Worm (Caenorhabditis elegans): Measurements from ENCODE around the gene F41E6.17.

F41E6.17 gene

DNA sequence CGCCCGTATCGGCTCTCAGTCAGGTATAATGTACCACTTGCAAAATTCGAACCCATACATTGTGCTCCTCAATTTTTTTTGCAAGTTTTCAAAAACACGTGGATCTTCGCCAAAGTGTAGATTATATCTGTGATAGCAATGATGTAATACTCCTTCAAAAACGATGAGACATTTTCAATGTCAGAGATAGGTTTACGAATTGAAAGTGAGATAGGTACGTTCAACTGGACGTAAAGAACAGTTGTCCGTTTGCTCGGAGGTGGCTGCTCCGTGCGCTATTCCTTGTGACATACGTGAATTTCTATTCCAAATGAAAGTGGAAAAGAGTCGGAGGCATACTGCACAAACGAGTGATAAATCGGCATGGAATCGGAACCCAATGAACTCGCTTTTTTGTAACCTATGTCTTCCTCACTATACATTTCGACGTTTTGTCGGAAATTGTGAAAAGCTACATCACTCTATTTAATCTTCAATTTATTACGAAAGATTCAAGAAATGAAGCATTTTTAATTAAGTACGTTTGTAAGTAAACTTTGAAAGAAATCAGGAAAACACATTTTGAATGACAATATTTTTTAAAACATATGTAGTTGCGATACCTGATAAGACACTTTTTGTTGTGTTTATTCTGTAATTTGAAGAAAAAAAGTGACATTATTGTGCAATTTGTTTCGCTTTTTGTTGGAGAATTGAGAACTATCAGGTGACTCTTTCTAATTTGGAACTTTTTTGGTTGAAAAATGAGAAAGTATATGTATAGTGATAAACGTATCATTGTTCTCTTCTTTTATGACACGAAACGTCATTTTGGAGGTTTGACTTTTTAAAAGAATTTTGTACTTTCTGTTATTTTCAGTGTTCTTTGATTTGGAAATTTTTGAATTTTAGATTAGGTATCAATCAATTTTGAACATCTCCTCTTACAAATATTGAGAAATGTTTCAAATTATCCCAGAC lies 30.8 kb downstream of the F41E6.17 start:
- TF ChIP-seq cog-1 (tag; optimal IDR thresholded peaks at IDR 0.05): no peak
- no peak for TF ChIP-seq klf-2 (GFP tag; conservative IDR thresholded peaks at IDR 0.05)
- TF ChIP-seq tab-1 (GFP tag; IDR thresholded peaks at IDR 0.05): no peak
- no peak for TF ChIP-seq ref-1 (GFP tag; conservative IDR thresholded peaks at IDR 0.05)
- TF ChIP-seq med-1 (GFP tag; optimal IDR thresholded peaks at IDR 0.05; ENCODE audit: insufficient read depth): no peak
- TF ChIP-seq ztf-29 (GFP tag; IDR thresholded peaks at IDR 0.05): no peak
- no peak for TF ChIP-seq ztf-23 (GFP tag; IDR thresholded peaks at IDR 0.05)
- no peak for TF ChIP-seq flt-1 (GFP tag; IDR thresholded peaks at IDR 0.05)
- no peak for TF ChIP-seq T22C8.4 (GFP tag; IDR thresholded peaks at IDR 0.05)

DNA sequence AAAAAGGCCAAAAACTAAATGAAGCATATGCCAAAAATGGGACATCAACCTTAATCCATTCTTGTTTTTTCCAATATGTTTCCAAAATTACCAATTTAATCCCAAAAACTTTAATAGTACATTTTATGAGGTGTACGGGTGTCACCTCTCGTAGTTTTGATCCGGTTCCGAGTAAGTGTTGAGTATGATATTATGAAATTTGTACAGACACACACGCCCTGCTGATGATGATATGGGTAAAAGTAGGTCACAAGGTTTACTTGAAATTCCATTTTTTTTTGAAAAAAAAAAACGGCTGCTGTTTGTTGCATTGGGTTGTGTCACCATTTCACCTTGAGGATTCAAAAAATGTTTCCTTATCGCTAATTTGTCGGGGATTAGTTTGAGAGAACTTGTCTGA lies 34.0 kb downstream of the F41E6.17 start:
- TF ChIP-seq ref-1 (GFP tag; conservative IDR thresholded peaks at IDR 0.05) (no peak), cog-1 (tag; optimal IDR thresholded peaks at IDR 0.05) (no peak), ztf-29 (GFP tag; IDR thresholded peaks at IDR 0.05) (no peak), T22C8.4 (GFP tag; IDR thresholded peaks at IDR 0.05) (no peak), ztf-23 (GFP tag; IDR thresholded peaks at IDR 0.05) (no peak), klf-2 (GFP tag; conservative IDR thresholded peaks at IDR 0.05) (no peak), med-1 (GFP tag; optimal IDR thresholded peaks at IDR 0.05; ENCODE audit: insufficient read depth) (no peak), flt-1 (GFP tag; IDR thresholded peaks at IDR 0.05) (no peak), tab-1 (GFP tag; IDR thresholded peaks at IDR 0.05) (no peak)

DNA sequence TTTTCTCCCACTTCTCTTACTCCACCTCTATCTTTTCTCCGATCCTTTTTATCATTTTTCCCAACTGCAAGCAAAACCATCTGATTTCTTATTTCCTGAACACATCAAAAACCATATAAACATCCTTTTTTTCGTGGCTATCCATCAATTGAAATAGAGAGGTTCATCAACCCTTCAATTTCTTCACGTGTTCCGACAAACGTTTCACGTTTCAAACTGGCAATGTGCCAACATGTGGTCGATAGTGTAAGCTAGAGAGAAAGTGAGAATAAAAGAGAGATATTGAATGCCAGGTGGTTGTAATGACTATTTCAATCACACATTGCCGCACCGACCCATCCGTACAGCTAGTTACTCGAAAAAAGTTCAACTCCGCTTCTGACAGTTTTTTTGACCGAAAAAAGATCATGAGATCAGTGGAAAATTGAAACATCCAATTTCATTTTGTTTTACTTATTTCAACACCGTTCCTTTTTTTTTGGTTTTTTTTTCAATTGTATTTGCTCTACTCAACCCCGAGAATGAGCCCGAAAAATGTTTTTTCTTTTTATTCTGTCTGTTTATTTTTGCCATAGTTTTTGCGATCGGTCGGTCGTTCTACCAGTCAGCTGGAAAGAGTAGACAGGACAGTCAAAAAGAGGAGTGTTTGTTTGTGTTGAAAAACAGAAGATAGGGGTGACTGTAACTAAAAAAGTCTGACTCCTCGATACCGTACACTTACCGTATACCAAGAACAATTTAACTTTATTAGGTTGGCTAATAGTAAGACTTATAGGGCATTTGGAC lies 34.9 kb downstream of the F41E6.17 start:
- TF ChIP-seq ztf-29 (GFP tag; IDR thresholded peaks at IDR 0.05) (no peak), klf-2 (GFP tag; conservative IDR thresholded peaks at IDR 0.05) (no peak), cog-1 (tag; optimal IDR thresholded peaks at IDR 0.05) (no peak), med-1 (GFP tag; optimal IDR thresholded peaks at IDR 0.05; ENCODE audit: insufficient read depth) (no peak), T22C8.4 (GFP tag; IDR thresholded peaks at IDR 0.05) (no peak), tab-1 (GFP tag; IDR thresholded peaks at IDR 0.05) (no peak), flt-1 (GFP tag; IDR thresholded peaks at IDR 0.05) (no peak), ref-1 (GFP tag; conservative IDR thresholded peaks at IDR 0.05) (no peak), ztf-23 (GFP tag; IDR thresholded peaks at IDR 0.05) (no peak)

DNA sequence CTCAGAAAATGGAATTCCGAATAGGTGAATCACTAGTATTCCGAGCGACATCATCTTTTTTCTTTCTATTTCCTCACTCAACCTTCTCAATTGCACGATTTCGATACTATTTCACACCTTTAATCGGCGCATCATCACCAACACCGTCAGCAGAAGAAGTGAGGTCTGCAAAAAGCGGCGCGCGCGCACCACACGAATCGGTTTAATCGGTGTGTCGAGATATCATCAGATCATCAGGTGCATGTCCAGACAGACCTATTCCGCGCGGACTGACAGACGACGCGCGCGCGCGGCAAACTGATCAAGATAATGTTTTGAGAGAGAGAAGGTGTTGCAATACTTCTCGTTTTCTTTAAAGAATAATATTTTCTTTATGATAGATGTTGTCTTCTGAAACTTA lies 36.6 kb downstream of the F41E6.17 start:
- no peak for TF ChIP-seq ztf-29 (GFP tag; IDR thresholded peaks at IDR 0.05)
- no peak for TF ChIP-seq med-1 (GFP tag; optimal IDR thresholded peaks at IDR 0.05; ENCODE audit: insufficient read depth)
- no peak for TF ChIP-seq ref-1 (GFP tag; conservative IDR thresholded peaks at IDR 0.05)
- TF ChIP-seq cog-1 (tag; optimal IDR thresholded peaks at IDR 0.05): no peak
- no peak for TF ChIP-seq klf-2 (GFP tag; conservative IDR thresholded peaks at IDR 0.05)

DNA sequence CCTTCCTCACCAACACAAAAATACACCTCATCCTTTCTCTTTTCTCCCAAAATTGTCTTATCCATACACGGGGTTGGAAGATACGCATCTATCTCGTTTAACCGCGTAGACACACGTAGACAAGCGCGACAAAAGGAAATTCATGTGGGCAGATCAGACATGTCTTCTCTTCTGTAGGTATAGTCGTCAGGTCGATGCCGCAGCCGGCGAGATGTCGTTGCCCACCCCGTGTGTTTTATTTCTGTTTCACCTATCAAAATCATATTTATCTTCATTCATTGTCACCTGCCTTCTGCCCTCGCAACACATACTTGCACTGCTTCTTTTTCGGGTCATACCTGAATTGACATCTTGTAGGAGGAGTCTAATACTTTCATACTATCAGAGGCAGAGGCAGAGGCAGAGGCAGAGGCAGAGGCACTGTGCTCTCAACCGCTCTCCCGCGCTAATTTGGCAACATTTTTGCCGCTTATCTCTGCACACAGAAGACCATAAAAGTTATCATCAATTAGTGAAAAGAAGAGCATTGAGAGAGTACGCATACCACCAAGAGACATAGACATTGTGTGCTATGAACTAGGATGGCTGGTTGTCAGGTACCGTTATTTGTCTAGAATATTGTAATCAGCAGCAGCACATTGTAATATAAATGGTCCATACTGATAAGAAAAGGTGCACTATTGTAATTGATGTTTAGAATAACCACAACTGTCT lies 37.5 kb downstream of the F41E6.17 start:
- TF ChIP-seq ztf-23 (GFP tag; IDR thresholded peaks at IDR 0.05): no peak
- TF ChIP-seq klf-2 (GFP tag; conservative IDR thresholded peaks at IDR 0.05): no peak
- TF ChIP-seq ztf-29 (GFP tag; IDR thresholded peaks at IDR 0.05): no peak
- TF ChIP-seq tab-1 (GFP tag; IDR thresholded peaks at IDR 0.05): no peak
- TF ChIP-seq cog-1 (tag; optimal IDR thresholded peaks at IDR 0.05): no peak
- no peak for TF ChIP-seq flt-1 (GFP tag; IDR thresholded peaks at IDR 0.05)
- no peak for TF ChIP-seq med-1 (GFP tag; optimal IDR thresholded peaks at IDR 0.05; ENCODE audit: insufficient read depth)

DNA sequence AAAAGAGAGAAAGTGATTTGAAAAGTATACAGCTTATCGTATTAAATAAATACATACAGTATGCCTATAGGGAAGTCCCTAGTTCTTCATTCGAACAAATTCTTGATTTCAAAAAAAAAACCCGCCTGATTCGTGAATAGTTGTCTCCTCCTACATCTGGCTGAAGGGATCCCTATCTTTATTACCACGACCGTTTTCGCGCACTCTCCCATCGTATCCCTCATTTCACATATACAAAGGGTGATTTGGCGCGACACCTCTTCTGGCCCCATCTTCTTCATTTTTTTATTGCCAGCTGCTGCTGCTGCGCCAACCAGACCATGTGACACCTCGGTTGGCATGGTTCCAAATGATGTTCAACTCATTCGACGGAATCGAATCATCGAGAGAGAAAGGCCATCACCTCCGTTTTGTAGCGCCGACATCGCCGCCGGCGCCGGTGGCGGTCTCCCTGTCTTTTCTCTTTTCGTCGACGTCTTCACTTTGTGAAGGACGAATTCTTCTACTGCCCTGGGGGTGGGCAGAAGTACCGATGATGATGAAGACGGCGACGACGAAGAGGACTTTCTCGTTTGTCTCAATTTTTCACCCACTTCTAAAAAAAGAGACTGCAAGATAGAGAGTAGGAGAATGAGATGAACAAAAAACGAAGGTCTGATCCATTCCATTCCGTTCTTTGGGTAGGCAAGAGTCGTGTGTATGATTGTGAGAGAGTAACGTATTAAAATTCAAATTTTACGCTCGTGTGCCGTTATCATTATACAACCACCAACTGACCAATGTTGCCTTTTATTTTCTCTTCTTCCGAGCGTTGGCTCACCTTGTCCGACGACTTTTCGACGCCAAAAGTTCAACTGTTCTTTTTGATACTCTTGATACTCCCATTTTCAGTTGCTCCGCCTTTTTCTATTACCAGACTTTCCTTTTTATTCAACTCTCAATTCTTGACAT lies 38.4 kb downstream of the F41E6.17 start:
- no peak for TF ChIP-seq cog-1 (tag; optimal IDR thresholded peaks at IDR 0.05)
- no peak for TF ChIP-seq klf-2 (GFP tag; conservative IDR thresholded peaks at IDR 0.05)
- TF ChIP-seq med-1 (GFP tag; optimal IDR thresholded peaks at IDR 0.05; ENCODE audit: insufficient read depth): no peak
- TF ChIP-seq T22C8.4 (GFP tag; IDR thresholded peaks at IDR 0.05): no peak
- TF ChIP-seq ztf-23 (GFP tag; IDR thresholded peaks at IDR 0.05): no peak
- no peak for TF ChIP-seq tab-1 (GFP tag; IDR thresholded peaks at IDR 0.05)
- TF ChIP-seq flt-1 (GFP tag; IDR thresholded peaks at IDR 0.05): no peak
- TF ChIP-seq ztf-29 (GFP tag; IDR thresholded peaks at IDR 0.05): no peak
- no peak for TF ChIP-seq ref-1 (GFP tag; conservative IDR thresholded peaks at IDR 0.05)

DNA sequence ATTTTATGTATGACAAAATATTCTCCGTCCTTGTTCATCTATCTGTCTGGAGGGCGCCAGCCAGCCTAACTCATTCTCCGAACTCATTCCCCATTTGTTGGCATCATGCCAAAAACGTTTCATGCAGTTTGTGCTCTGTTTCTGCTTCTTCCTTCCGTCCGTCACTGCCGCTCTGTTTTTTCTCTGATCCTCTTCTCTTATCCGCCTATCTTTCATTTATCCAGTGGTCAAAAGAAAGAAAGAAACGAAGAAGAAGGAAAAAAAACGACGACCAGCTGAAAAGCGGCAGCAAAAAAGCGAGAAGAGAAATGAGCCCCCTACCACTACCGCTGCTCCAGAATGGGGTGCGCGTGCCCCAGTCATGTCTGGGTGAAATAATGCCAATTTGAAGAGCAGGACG lies 39.1 kb downstream of the F41E6.17 start:
- TF ChIP-seq ref-1 (GFP tag; conservative IDR thresholded peaks at IDR 0.05) (no peak), tab-1 (GFP tag; IDR thresholded peaks at IDR 0.05) (no peak), cog-1 (tag; optimal IDR thresholded peaks at IDR 0.05) (no peak), med-1 (GFP tag; optimal IDR thresholded peaks at IDR 0.05; ENCODE audit: insufficient read depth) (no peak), ztf-29 (GFP tag; IDR thresholded peaks at IDR 0.05) (no peak), ztf-23 (GFP tag; IDR thresholded peaks at IDR 0.05) (no peak), flt-1 (GFP tag; IDR thresholded peaks at IDR 0.05) (no peak), T22C8.4 (GFP tag; IDR thresholded peaks at IDR 0.05) (no peak), klf-2 (GFP tag; conservative IDR thresholded peaks at IDR 0.05) (no peak)

DNA sequence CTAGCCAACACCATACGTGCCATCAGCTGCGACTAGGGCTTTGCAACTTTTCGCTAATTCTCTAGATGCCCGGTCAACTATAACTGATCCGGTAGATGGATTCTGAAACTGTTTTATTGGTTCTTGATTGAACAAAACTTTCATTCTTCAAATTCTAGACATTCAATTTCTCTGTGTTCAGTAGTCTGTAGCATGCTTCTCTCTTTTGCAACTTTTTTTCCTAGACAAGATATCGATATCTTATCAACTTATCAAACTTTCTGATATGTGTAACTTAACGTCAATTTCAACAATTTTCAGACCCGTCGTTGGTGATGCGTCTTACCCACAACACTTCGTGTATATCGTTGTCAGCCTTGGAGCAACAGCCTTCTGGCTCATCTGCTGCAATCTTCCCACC lies 41.9 kb downstream of the F41E6.17 start, which contains the start of gene ZC190.4:
TSS of gene ZC190.4 (plus strand) at position 301 of the 400 bp plus-strand sequence.
- TF ChIP-seq T22C8.4 (GFP tag; IDR thresholded peaks at IDR 0.05) (no peak), cog-1 (tag; optimal IDR thresholded peaks at IDR 0.05) (no peak), med-1 (GFP tag; optimal IDR thresholded peaks at IDR 0.05; ENCODE audit: insufficient read depth) (no peak), tab-1 (GFP tag; IDR thresholded peaks at IDR 0.05) (no peak), ztf-29 (GFP tag; IDR thresholded peaks at IDR 0.05) (no peak), ztf-23 (GFP tag; IDR thresholded peaks at IDR 0.05) (no peak), ref-1 (GFP tag; conservative IDR thresholded peaks at IDR 0.05) (no peak), flt-1 (GFP tag; IDR thresholded peaks at IDR 0.05) (no peak), klf-2 (GFP tag; conservative IDR thresholded peaks at IDR 0.05) (no peak)
